Worm (Caenorhabditis elegans): ENCODE data around the gene F41F3.1.

ce11 chrV:4689234-4689633, 34.9 kb downstream of the F41F3.1 start, which contains the start of gene K03B4.1:
- TF ChIP-seq nhr-237 (tag; optimal IDR thresholded peaks at IDR 0.05) (no peak), unc-39 (tag; optimal IDR thresholded peaks at IDR 0.05) (no peak), lin-13 (tag; optimal IDR thresholded peaks at IDR 0.05) (no peak), ces-1 (GFP tag; optimal IDR thresholded peaks at IDR 0.05) (no peak)
